Worm (Caenorhabditis elegans) whole organism, mixed stage, embryonic: Measurements from ENCODE around the gene rgr-1.

Experiments used
- M03D4.4 ChIP-seq: sonication (generic microtip); optimal IDR thresholded peaks from 2 replicates; lab custom pipeline; 2017; ENCODE audit warnings: mild to moderate bottlenecking, missing genetic modification characterization, missing compliant biosample characterization
- bed-3 ChIP-seq: fragments of 200-800 bp; sonication (Bioruptor generic); optimal IDR thresholded peaks from 3 replicates; lab custom pipeline; 2018; ENCODE audit warnings: mild to moderate bottlenecking, missing genetic modification characterization, moderate library complexity, missing compliant biosample characterization
- blmp-1 ChIP-seq: fragments of 150-350 bp; optimal IDR thresholded peaks from 2 replicates; lab custom pipeline; 2014; ENCODE audit warnings: missing biosample characterization, missing genetic modification characterization
- ceh-39 ChIP-seq: fragments of 150-350 bp; optimal IDR thresholded peaks from 2 replicates; lab custom pipeline; 2014; ENCODE audit warnings: missing biosample characterization, missing genetic modification characterization
- ceh-43 ChIP-seq: fragments of 200-800 bp; sonication (Bioruptor generic); optimal IDR thresholded peaks from 2 replicates; lab custom pipeline; 2018; ENCODE audit warnings: mild to moderate bottlenecking, missing genetic modification characterization, moderate library complexity, missing compliant biosample characterization
- ceh-83 ChIP-seq: fragments of 200-800 bp; sonication (Bioruptor generic); optimal IDR thresholded peaks from 2 replicates; lab custom pipeline; 2018; ENCODE audit warnings: mild to moderate bottlenecking, missing genetic modification characterization, missing compliant biosample characterization
- ces-1 ChIP-seq: fragments of 150-350 bp; optimal IDR thresholded peaks from 2 replicates; lab custom pipeline; 2014; ENCODE audit warnings: missing biosample characterization, missing genetic modification reagents, missing genetic modification characterization
- cnd-1 ChIP-seq: fragments of 200-800 bp; sonication (Bioruptor generic); optimal IDR thresholded peaks from 2 replicates; lab custom pipeline; 2018; ENCODE audit warnings: mild to moderate bottlenecking, missing genetic modification characterization, missing compliant biosample characterization
- drap-1 ChIP-seq: fragments of 200-800 bp; sonication (Bioruptor generic); optimal IDR thresholded peaks from 3 replicates; lab custom pipeline; 2018; ENCODE audit warnings: mild to moderate bottlenecking, missing genetic modification characterization, missing compliant biosample characterization
- elt-1 ChIP-seq: sonication (generic microtip); optimal IDR thresholded peaks from 2 replicates; lab custom pipeline; 2017; ENCODE audit warnings: missing genetic modification characterization, mild to moderate bottlenecking, missing compliant biosample characterization, antibody characterized with exemption, moderate library complexity, borderline replicate concordance; ENCODE audit not compliant: insufficient read depth
- elt-3 ChIP-seq: fragments of 150-350 bp; optimal IDR thresholded peaks from 2 replicates; lab custom pipeline; 2014; ENCODE audit warnings: missing biosample characterization, missing genetic modification characterization
- flh-1 ChIP-seq: fragments of 200-800 bp; sonication (Bioruptor generic); optimal IDR thresholded peaks from 2 replicates; lab custom pipeline; 2018; ENCODE audit warnings: mild to moderate bottlenecking, missing genetic modification characterization, moderate library complexity, missing compliant biosample characterization
- ham-2 ChIP-seq: fragments of 200-800 bp; sonication (Bioruptor generic); optimal IDR thresholded peaks from 2 replicates; lab custom pipeline; 2018; ENCODE audit warnings: mild to moderate bottlenecking, missing genetic modification characterization, missing compliant biosample characterization
- hlh-1 ChIP-seq: fragments of 150-350 bp; optimal IDR thresholded peaks from 2 replicates; lab custom pipeline; 2014; ENCODE audit warnings: missing biosample characterization, missing genetic modification reagents, missing genetic modification characterization
- lin-13 ChIP-seq: fragments of 150-350 bp; optimal IDR thresholded peaks from 2 replicates; lab custom pipeline; 2014; ENCODE audit warnings: missing biosample characterization, missing genetic modification characterization
- lin-32 ChIP-seq: fragments of 200-800 bp; sonication (Bioruptor generic); optimal IDR thresholded peaks from 2 replicates; lab custom pipeline; 2018; ENCODE audit warnings: mild to moderate bottlenecking, missing genetic modification characterization, missing compliant biosample characterization
- lsy-2 ChIP-seq: fragments of 150-350 bp; optimal IDR thresholded peaks from 2 replicates; lab custom pipeline; 2014; ENCODE audit warnings: missing biosample characterization, missing genetic modification characterization
- mab-5 ChIP-seq: fragments of 150-350 bp; optimal IDR thresholded peaks from 2 replicates; lab custom pipeline; 2014; ENCODE audit warnings: missing biosample characterization, missing genetic modification characterization
- mep-1 ChIP-seq: fragments of 150-350 bp; optimal IDR thresholded peaks from 2 replicates; lab custom pipeline; 2017; ENCODE audit warnings: missing biosample characterization, missing genetic modification reagents, missing genetic modification characterization, inconsistent platforms
- mls-2 ChIP-seq: sonication (generic microtip); optimal IDR thresholded peaks from 2 replicates; lab custom pipeline; 2016; ENCODE audit warnings: mild to moderate bottlenecking, missing genetic modification characterization, moderate library complexity, missing compliant biosample characterization
- nhr-12 ChIP-seq: fragments of 150-350 bp; optimal IDR thresholded peaks from 2 replicates; lab custom pipeline; 2014; ENCODE audit warnings: missing biosample characterization, missing genetic modification characterization
- nhr-2 ChIP-seq: fragments of 150-350 bp; optimal IDR thresholded peaks from 2 replicates; lab custom pipeline; 2014; ENCODE audit warnings: missing biosample characterization, missing genetic modification characterization
- nhr-237 ChIP-seq: fragments of 150-350 bp; optimal IDR thresholded peaks from 2 replicates; lab custom pipeline; 2014; ENCODE audit warnings: missing biosample characterization, missing genetic modification characterization
- nhr-28 ChIP-seq: fragments of 150-350 bp; optimal IDR thresholded peaks from 2 replicates; lab custom pipeline; 2014; ENCODE audit warnings: missing biosample characterization, missing genetic modification characterization
- nhr-76 ChIP-seq: sonication (generic microtip); optimal IDR thresholded peaks from 2 replicates; lab custom pipeline; 2017; ENCODE audit warnings: missing biosample characterization, missing genetic modification characterization
- pha-4 ChIP-seq: fragments of 150-350 bp; optimal IDR thresholded peaks from 2 replicates; lab custom pipeline; 2018; ENCODE audit warnings: missing biosample characterization, missing genetic modification reagents, missing genetic modification characterization
- sem-2 ChIP-seq: fragments of 200-800 bp; sonication (Bioruptor generic); optimal IDR thresholded peaks from 2 replicates; lab custom pipeline; 2018; ENCODE audit warnings: mild to moderate bottlenecking, missing genetic modification characterization, missing compliant biosample characterization
- snpc-4 ChIP-seq: fragments of 150-350 bp; optimal IDR thresholded peaks from 2 replicates; lab custom pipeline; 2014; ENCODE audit warnings: missing biosample characterization, missing genetic modification characterization
- sptf-1 ChIP-seq: sonication (generic microtip); optimal IDR thresholded peaks from 2 replicates; lab custom pipeline; 2017; ENCODE audit warnings: mild to moderate bottlenecking, missing genetic modification characterization, moderate library complexity, missing compliant biosample characterization
- tbx-8 ChIP-seq: fragments of 200-800 bp; sonication (Bioruptor generic); optimal IDR thresholded peaks from 2 replicates; lab custom pipeline; 2018; ENCODE audit warnings: mild to moderate bottlenecking, missing genetic modification characterization, moderate library complexity, missing compliant biosample characterization
- unc-120 ChIP-seq: sonication (generic microtip); optimal IDR thresholded peaks from 2 replicates; lab custom pipeline; 2017; ENCODE audit warnings: missing genetic modification characterization, missing compliant biosample characterization; ENCODE audit not compliant: poor library complexity, severe bottlenecking
- unc-39 ChIP-seq: fragments of 150-350 bp; optimal IDR thresholded peaks from 2 replicates; lab custom pipeline; 2014; ENCODE audit warnings: missing biosample characterization, missing genetic modification characterization
- unc-62 ChIP-seq: fragments of 150-350 bp; optimal IDR thresholded peaks from 2 replicates; lab custom pipeline; 2014; ENCODE audit warnings: missing biosample characterization, missing genetic modification reagents, missing genetic modification characterization
- zip-8 ChIP-seq: fragments of 150-350 bp; optimal IDR thresholded peaks from 2 replicates; lab custom pipeline; 2014; ENCODE audit warnings: missing biosample characterization, missing genetic modification characterization
- ztf-11 ChIP-seq: fragments of 150-350 bp; optimal IDR thresholded peaks from 2 replicates; lab custom pipeline; 2014; ENCODE audit warnings: missing biosample characterization, missing genetic modification characterization

rgr-1 gene

ce11 chrIII:9442846-9443245 lies 49.3 kb downstream of the rgr-1 start:
- TF ChIP-seq drap-1 (GFP tag; lab: Kevin White, UChicago) = no peak
- no peak for TF ChIP-seq nhr-28
- no peak for TF ChIP-seq nhr-2 (tag; lab: Kevin White, UChicago)
- no peak for TF ChIP-seq M03D4.4
- no peak for TF ChIP-seq unc-120
- no peak for TF ChIP-seq mls-2 (tag; lab: Kevin White, UChicago)
- no peak for TF ChIP-seq unc-39

ce11 chrIII:9443417-9444027 lies 50.0 kb downstream of the rgr-1 start, which contains the start of gene pir-2:
pir-2 (minus strand) TSS chrIII:9443634.
- TF ChIP-seq lin-13 (tag; lab: Kevin White, UChicago) = peak; percentile 28
- TF ChIP-seq ceh-43 = no peak
- peak; percentile 65 for TF ChIP-seq nhr-237 (tag; lab: Kevin White, UChicago)
- peak; percentile 74 for TF ChIP-seq unc-62 (GFP tag; lab: Kevin White, UChicago)
- peak; percentile 83 for TF ChIP-seq lin-32 (GFP tag; lab: Kevin White, UChicago)
- peak; percentile 88 for TF ChIP-seq mep-1 (tag; lab: Kevin White, UChicago)
- no peak for TF ChIP-seq flh-1 (GFP tag; lab: Kevin White, UChicago)
- TF ChIP-seq elt-1 (tag; lab: Kevin White, UChicago) = no peak
- TF ChIP-seq lsy-2 (tag; lab: Kevin White, UChicago) = peak; percentile 85
- TF ChIP-seq ham-2 (GFP tag; lab: Kevin White, UChicago) = peak; percentile 69
- peak; percentile 83 for TF ChIP-seq pha-4 (tag; lab: Kevin White, UChicago)
- TF ChIP-seq zip-8 (tag; lab: Kevin White, UChicago) = no peak
- TF ChIP-seq unc-120 = peak; percentile 82
- peak; percentile 93 for TF ChIP-seq ceh-39 (tag; lab: Kevin White, UChicago)
- TF ChIP-seq drap-1 (GFP tag; lab: Kevin White, UChicago) = peak; percentile 32
- peak; percentile 66 for TF ChIP-seq ceh-83 (GFP tag; lab: Kevin White, UChicago)
- TF ChIP-seq ztf-11 = peak; percentile 63
- no peak for TF ChIP-seq nhr-28
- TF ChIP-seq unc-39 = no peak
- no peak for TF ChIP-seq bed-3
- peak; percentile 98 for TF ChIP-seq hlh-1 (tag; lab: Kevin White, UChicago)
- TF ChIP-seq nhr-12 (tag; lab: Kevin White, UChicago) = no peak
- peak; percentile 66 for TF ChIP-seq mls-2 (tag; lab: Kevin White, UChicago)
- peak; percentile 84 for TF ChIP-seq ces-1
- peak; percentile 12 for TF ChIP-seq nhr-2 (tag; lab: Kevin White, UChicago)
- TF ChIP-seq snpc-4 = no peak
- no peak for TF ChIP-seq tbx-8 (GFP tag; lab: Kevin White, UChicago)
- no peak for TF ChIP-seq nhr-76 (tag; lab: Kevin White, UChicago)
- peak; percentile 73 for TF ChIP-seq sptf-1 (tag; lab: Kevin White, UChicago)
- TF ChIP-seq sem-2 (GFP tag; lab: Kevin White, UChicago) = no peak
- no peak for TF ChIP-seq mab-5 (tag; lab: Kevin White, UChicago)
- no peak for TF ChIP-seq blmp-1 (tag; lab: Kevin White, UChicago)
- peak; percentile 8 for TF ChIP-seq elt-3 (tag; lab: Kevin White, UChicago)
- no peak for TF ChIP-seq M03D4.4
- TF ChIP-seq cnd-1 = peak; percentile 94
- TF ChIP-seq, all 35 proteins: peak for 20

ce11 chrIII:9449831-9450230 lies 56.3 kb downstream of the rgr-1 start, which contains the start of gene F54C8.6:
F54C8.6 (minus strand) TSS chrIII:9449931.
- TF ChIP-seq sptf-1 (tag; lab: Kevin White, UChicago) (no peak), flh-1 (GFP tag; lab: Kevin White, UChicago) (no peak), M03D4.4 (no peak), tbx-8 (GFP tag; lab: Kevin White, UChicago) (no peak), cnd-1 (no peak), drap-1 (GFP tag; lab: Kevin White, UChicago) (no peak), ztf-11 (no peak), nhr-28 (no peak)

ce11 chrIII:9450933-9451332 lies 57.4 kb downstream of the rgr-1 start:
- TF ChIP-seq flh-1 (GFP tag; lab: Kevin White, UChicago) (no peak), blmp-1 (tag; lab: Kevin White, UChicago) (no peak), mab-5 (tag; lab: Kevin White, UChicago) (no peak), mep-1 (tag; lab: Kevin White, UChicago) (peak; percentile 11), nhr-2 (tag; lab: Kevin White, UChicago) (peak; percentile 96), sem-2 (GFP tag; lab: Kevin White, UChicago) (no peak), ceh-83 (GFP tag; lab: Kevin White, UChicago) (no peak), lin-32 (GFP tag; lab: Kevin White, UChicago) (peak; percentile 5), unc-62 (GFP tag; lab: Kevin White, UChicago) (peak; percentile 22), drap-1 (GFP tag; lab: Kevin White, UChicago) (no peak), unc-120 (no peak), bed-3 (no peak), ceh-43 (peak; percentile 67), lsy-2 (tag; lab: Kevin White, UChicago) (peak; percentile 63), nhr-237 (tag; lab: Kevin White, UChicago) (no peak), nhr-76 (tag; lab: Kevin White, UChicago) (no peak), snpc-4 (no peak), ztf-11 (peak; percentile 24), ces-1 (peak; percentile 72), M03D4.4 (no peak), tbx-8 (GFP tag; lab: Kevin White, UChicago) (no peak), cnd-1 (peak; percentile 11), ham-2 (GFP tag; lab: Kevin White, UChicago) (peak; percentile 76), sptf-1 (tag; lab: Kevin White, UChicago) (peak; percentile 45), unc-39 (peak; percentile 16), mls-2 (tag; lab: Kevin White, UChicago) (peak; percentile 83), hlh-1 (tag; lab: Kevin White, UChicago) (no peak)
